Worm (Caenorhabditis elegans) whole organism, L4 larva: ENCODE results near the gene bath-38.
A peak's percentile ranks its signal among the peaks of the same experiment; 100 is the strongest.

ENCODE experiments used
- D1046.2 ChIP-seq: fragments of 200-800 bp; sonication (Bioruptor generic); IDR thresholded peaks from 2 replicates; pipeline ENCODE4 v1.3.6; 2022; ENCODE audit warnings: missing genetic modification characterization, missing compliant biosample characterization
- F10B5.3 ChIP-seq: sonication (generic microtip); optimal IDR thresholded peaks from 2 replicates; lab custom pipeline; 2016; ENCODE audit warnings: mild to moderate bottlenecking, missing genetic modification characterization, missing compliant biosample characterization
- F26F4.8 ChIP-seq: fragments of 200-800 bp; sonication (Bioruptor generic); conservative IDR thresholded peaks from 2 replicates; pipeline ENCODE4 v1.3.6; 2022; ENCODE audit warnings: missing genetic modification characterization, missing compliant biosample characterization
- F49E8.2 ChIP-seq: sonication (generic microtip); optimal IDR thresholded peaks from 2 replicates; lab custom pipeline; 2016; ENCODE audit warnings: missing compliant biosample characterization, mild to moderate bottlenecking, missing genetic modification characterization, borderline replicate concordance
- R02D3.7 ChIP-seq: fragments of 150-350 bp; sonication (generic microtip); optimal IDR thresholded peaks from 3 replicates; lab custom pipeline; 2014; ENCODE audit warnings: missing biosample characterization, missing genetic modification characterization
- T20F7.1 ChIP-seq: fragments of 200-800 bp; sonication (Bioruptor generic); optimal IDR thresholded peaks from 2 replicates; lab custom pipeline; 2018; ENCODE audit warnings: mild to moderate bottlenecking, missing genetic modification characterization, missing compliant biosample characterization
- T26A8.4 ChIP-seq: fragments of 200-800 bp; sonication (Bioruptor generic); IDR thresholded peaks from 2 replicates; pipeline ENCODE4 v1.3.6; 2022; ENCODE audit warnings: missing genetic modification characterization, missing compliant biosample characterization
- aha-1 ChIP-seq: fragments of 150-350 bp; peaks from one replicate; lab custom pipeline; 2014; ENCODE audit warnings: missing biosample characterization, missing genetic modification characterization
- aly-2 ChIP-seq: sonication (generic microtip); optimal IDR thresholded peaks from 2 replicates; lab custom pipeline; 2018; ENCODE audit warnings: missing biosample characterization, missing genetic modification characterization
- ama-1 ChIP-seq: fragments of 150-350 bp; optimal IDR thresholded peaks from 2 replicates; lab custom pipeline; 2014; ENCODE audit warnings: inconsistent platforms, mixed read lengths
- ceh-20 ChIP-seq: fragments of 200-800 bp; sonication (Bioruptor generic); IDR thresholded peaks from 2 replicates; pipeline ENCODE4 v1.3.6; 2022; ENCODE audit warnings: missing genetic modification reagents, missing genetic modification characterization, missing compliant biosample characterization
- ceh-62 ChIP-seq: sonication (generic microtip); optimal IDR thresholded peaks from 2 replicates; lab custom pipeline; 2017; ENCODE audit warnings: missing biosample characterization, missing genetic modification characterization
- ceh-82 ChIP-seq: sonication (generic microtip); optimal IDR thresholded peaks from 2 replicates; lab custom pipeline; 2017; ENCODE audit warnings: missing biosample characterization, missing genetic modification characterization
- cey-2 ChIP-seq: sonication (generic microtip); optimal IDR thresholded peaks from 3 replicates; lab custom pipeline; 2017; ENCODE audit warnings: missing genetic modification characterization, mild to moderate bottlenecking, missing compliant biosample characterization, antibody characterized with exemption, borderline replicate concordance; ENCODE audit not compliant: insufficient read depth
- ctbp-1 ChIP-seq: fragments of 200-800 bp; sonication (Bioruptor generic); IDR thresholded peaks from 2 replicates; pipeline ENCODE4 v1.3.6; 2022; ENCODE audit warnings: missing genetic modification reagents, missing genetic modification characterization, missing compliant biosample characterization
- daf-19 ChIP-seq: fragments of 200-800 bp; sonication (Bioruptor generic); conservative IDR thresholded peaks from 2 replicates; pipeline ENCODE4 v1.3.6; 2022; ENCODE audit warnings: missing genetic modification characterization, missing compliant biosample characterization
- dmd-6 ChIP-seq: fragments of 200-800 bp; sonication (Bioruptor generic); IDR thresholded peaks from 2 replicates; pipeline ENCODE4 v1.3.6; 2022; ENCODE audit warnings: missing genetic modification reagents, missing genetic modification characterization, missing compliant biosample characterization
- duxl-1 ChIP-seq: sonication (generic microtip); optimal IDR thresholded peaks from 2 replicates; lab custom pipeline; 2016; ENCODE audit warnings: mild to moderate bottlenecking, missing genetic modification characterization, moderate library complexity, missing compliant biosample characterization; ENCODE audit not compliant: poor library complexity
- dve-1 ChIP-seq: sonication (generic microtip); optimal IDR thresholded peaks from 2 replicates; lab custom pipeline; 2017; ENCODE audit warnings: antibody characterized with exemption, mild to moderate bottlenecking, missing genetic modification characterization, missing compliant biosample characterization; ENCODE audit not compliant: insufficient read depth
- egl-27 ChIP-seq: sonication (generic microtip); optimal IDR thresholded peaks from 3 replicates; lab custom pipeline; 2017; ENCODE audit warnings: missing biosample characterization, missing genetic modification reagents, missing genetic modification characterization
- egl-43 ChIP-seq: fragments of 200-800 bp; sonication (Bioruptor generic); IDR thresholded peaks from 2 replicates; pipeline ENCODE4 v1.3.6; 2022; ENCODE audit warnings: missing genetic modification reagents, missing genetic modification characterization, missing compliant biosample characterization
- fkh-10 ChIP-seq: fragments of 150-350 bp; optimal IDR thresholded peaks from 2 replicates; lab custom pipeline; 2014; ENCODE audit warnings: missing biosample characterization, missing genetic modification reagents, missing genetic modification characterization
- gei-8 ChIP-seq: fragments of 200-800 bp; sonication (Bioruptor generic); optimal IDR thresholded peaks from 2 replicates; lab custom pipeline; 2018; ENCODE audit warnings: mild to moderate bottlenecking, missing genetic modification characterization, missing compliant biosample characterization
- hlh-11 ChIP-seq: fragments of 200-800 bp; sonication (Bioruptor generic); optimal IDR thresholded peaks from 2 replicates; lab custom pipeline; 2018; ENCODE audit warnings: mild to moderate bottlenecking, missing genetic modification characterization, missing compliant biosample characterization
- jun-1 ChIP-seq: fragments of 150-350 bp; optimal IDR thresholded peaks from 2 replicates; lab custom pipeline; 2014; ENCODE audit warnings: missing biosample characterization, missing genetic modification reagents, missing genetic modification characterization
- lim-7 ChIP-seq: fragments of 200-800 bp; sonication (Bioruptor generic); IDR thresholded peaks from 2 replicates; pipeline ENCODE4 v1.3.6; 2022; ENCODE audit warnings: missing genetic modification characterization, missing compliant biosample characterization
- lin-1 ChIP-seq: fragments of 200-800 bp; sonication (Bioruptor generic); IDR thresholded peaks from 2 replicates; pipeline ENCODE4 v1.3.6; 2022; ENCODE audit warnings: missing genetic modification reagents, missing genetic modification characterization, missing compliant biosample characterization
- lin-13 ChIP-seq: fragments of 150-350 bp; optimal IDR thresholded peaks from 2 replicates; lab custom pipeline; 2014; ENCODE audit warnings: missing biosample characterization, missing genetic modification reagents, missing genetic modification characterization
- lin-29 ChIP-seq: fragments of 200-800 bp; sonication (Bioruptor generic); IDR thresholded peaks from 2 replicates; pipeline ENCODE4 v1.3.6; 2022; ENCODE audit warnings: missing genetic modification reagents, missing genetic modification characterization, missing compliant biosample characterization
- lin-38 ChIP-seq: fragments of 200-800 bp; sonication (Bioruptor generic); IDR thresholded peaks from 2 replicates; pipeline ENCODE4 v1.3.6; 2022; ENCODE audit warnings: missing genetic modification reagents, missing genetic modification characterization, missing compliant biosample characterization
- lsy-2 ChIP-seq, 2 experiments: fragments of 150-350 bp in 1 of 2; sonication (generic microtip) in 1 of 2; optimal IDR thresholded peaks; 2 replicates each; lab custom pipeline; 2014 to 2017; ENCODE audit warnings: missing biosample characterization in 2 of 2, missing genetic modification characterization in 2 of 2
- mdt-29 ChIP-seq: fragments of 200-800 bp; sonication (Bioruptor generic); IDR thresholded peaks from 2 replicates; pipeline ENCODE4 v1.3.6; 2022; ENCODE audit warnings: missing genetic modification reagents, missing genetic modification characterization, missing compliant biosample characterization
- nhr-102 ChIP-seq: sonication (generic microtip); optimal IDR thresholded peaks from 2 replicates; lab custom pipeline; 2016; ENCODE audit warnings: mild to moderate bottlenecking, missing genetic modification characterization, moderate library complexity, missing compliant biosample characterization
- nhr-237 ChIP-seq: sonication (generic microtip); optimal IDR thresholded peaks from 2 replicates; lab custom pipeline; 2017; ENCODE audit warnings: missing biosample characterization, missing genetic modification characterization
- nhr-25 ChIP-seq: sonication (generic microtip); optimal IDR thresholded peaks from 2 replicates; lab custom pipeline; 2017; ENCODE audit warnings: missing genetic modification characterization, mild to moderate bottlenecking, missing compliant biosample characterization, antibody characterized with exemption, moderate library complexity, borderline replicate concordance; ENCODE audit not compliant: insufficient read depth
- nhr-41 ChIP-seq: fragments of 200-800 bp; sonication (Bioruptor generic); IDR thresholded peaks from 2 replicates; pipeline ENCODE4 v1.3.6; 2022; ENCODE audit warnings: missing genetic modification reagents, missing genetic modification characterization, missing compliant biosample characterization
- nhr-48 ChIP-seq: sonication (generic microtip); optimal IDR thresholded peaks from 2 replicates; lab custom pipeline; 2016; ENCODE audit warnings: mild to moderate bottlenecking, missing genetic modification characterization, missing compliant biosample characterization
- nhr-6 ChIP-seq: fragments of 150-350 bp; optimal IDR thresholded peaks from 2 replicates; lab custom pipeline; 2014; ENCODE audit warnings: missing biosample characterization, missing genetic modification characterization
- nhr-76 ChIP-seq: fragments of 150-350 bp; optimal IDR thresholded peaks from 2 replicates; lab custom pipeline; 2014; ENCODE audit warnings: missing biosample characterization, missing genetic modification characterization
- pha-4 ChIP-seq, 2 experiments: fragments of 150-350 bp in 1 of 2; fragments of 200-800 bp in 1 of 2; sonication (Bioruptor generic) in 1 of 2; IDR thresholded peaks in 1 of 2; optimal IDR thresholded peaks in 1 of 2; 2 replicates each; pipeline versions ENCODE4 v1.3.6 to Lab custom; 2014 to 2022; ENCODE audit warnings: missing genetic modification characterization in 2 of 2, missing genetic modification reagents in 2 of 2, missing biosample characterization in 1 of 2, missing compliant biosample characterization in 1 of 2
- pqm-1 ChIP-seq: sonication (generic microtip); optimal IDR thresholded peaks from 2 replicates; lab custom pipeline; 2017; ENCODE audit warnings: missing biosample characterization, missing genetic modification characterization
- saeg-2 ChIP-seq: fragments of 200-800 bp; sonication (Bioruptor generic); IDR thresholded peaks from 2 replicates; pipeline ENCODE4 v1.3.6; 2022; ENCODE audit warnings: missing genetic modification reagents, missing genetic modification characterization, missing compliant biosample characterization
- set-16 ChIP-seq: fragments of 200-800 bp; sonication (Bioruptor generic); IDR thresholded peaks from 2 replicates; pipeline ENCODE4 v1.3.6; 2022; ENCODE audit warnings: missing genetic modification reagents, missing genetic modification characterization, missing compliant biosample characterization
- skn-1 ChIP-seq: fragments of 150-350 bp; optimal IDR thresholded peaks from 2 replicates; lab custom pipeline; 2014; ENCODE audit warnings: missing biosample characterization, missing genetic modification characterization
- snpc-1.2 ChIP-seq: fragments of 200-800 bp; sonication (Bioruptor generic); IDR thresholded peaks from 2 replicates; pipeline ENCODE4 v1.3.6; 2022; ENCODE audit warnings: missing genetic modification reagents, missing genetic modification characterization, missing compliant biosample characterization
- spr-1 ChIP-seq: sonication (generic microtip); optimal IDR thresholded peaks from 2 replicates; lab custom pipeline; 2016; ENCODE audit warnings: mild to moderate bottlenecking, missing genetic modification characterization, missing compliant biosample characterization
- spr-3 ChIP-seq: fragments of 200-800 bp; sonication (Bioruptor generic); optimal IDR thresholded peaks from 2 replicates; lab custom pipeline; 2018; ENCODE audit warnings: mild to moderate bottlenecking, missing genetic modification characterization, missing compliant biosample characterization
- tag-97 ChIP-seq: fragments of 200-800 bp; sonication (Bioruptor generic); IDR thresholded peaks from 2 replicates; pipeline ENCODE4 v1.3.6; 2022; ENCODE audit warnings: missing genetic modification characterization, missing compliant biosample characterization
- zfp-2 ChIP-seq: sonication (generic microtip); optimal IDR thresholded peaks from 2 replicates; lab custom pipeline; 2016; ENCODE audit warnings: mild to moderate bottlenecking, missing genetic modification characterization, missing compliant biosample characterization
- zip-2 ChIP-seq: fragments of 150-350 bp; optimal IDR thresholded peaks from 2 replicates; lab custom pipeline; 2014; ENCODE audit warnings: missing biosample characterization, missing genetic modification characterization
- ztf-11 ChIP-seq: fragments of 150-350 bp; optimal IDR thresholded peaks from 2 replicates; lab custom pipeline; 2014; ENCODE audit warnings: missing biosample characterization, missing genetic modification characterization

Gene bath-38

DNA sequence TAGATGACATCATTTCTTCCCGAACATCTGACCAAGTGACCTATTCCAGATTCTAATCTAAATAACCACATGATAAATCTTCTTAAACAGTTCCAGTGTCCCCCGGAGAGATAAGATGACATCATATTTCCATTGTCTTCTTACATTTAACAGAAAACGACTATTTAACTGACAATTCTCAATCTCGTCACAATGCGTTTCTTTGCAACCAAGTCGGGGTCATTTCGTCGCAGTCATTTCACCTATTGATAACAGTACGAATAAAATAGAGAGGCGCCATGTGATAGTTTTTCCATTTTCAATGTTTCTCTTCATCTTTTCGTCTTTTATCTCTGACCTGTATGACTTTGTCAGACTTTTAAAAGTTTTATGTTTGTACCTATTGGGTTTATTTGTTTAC is 16.0 kb downstream of the bath-38 start (continued):
- TF ChIP-seq mdt-29 (GFP tag; lab: Robert Waterston, UW), result 0 out of 2 replicates have a peak, but pooled peaks have one; percentile 10
- TF ChIP-seq skn-1 (tag; lab: Kevin White, UChicago), result no peak
- TF ChIP-seq nhr-41 (GFP tag; lab: Robert Waterston, UW), result peak; percentile 38; the same call in 1 of the 2 replicates
- TF ChIP-seq nhr-6 (tag; lab: Kevin White, UChicago), result no peak
- TF ChIP-seq nhr-102 (tag; lab: Kevin White, UChicago), result peak; percentile 16
- peak; percentile 80 for TF ChIP-seq dve-1
- TF ChIP-seq dmd-6 (GFP tag; lab: Robert Waterston, UW), result peak; percentile 62
- peak; percentile 62 for TF ChIP-seq nhr-48
- no peak for TF ChIP-seq snpc-1.2 (GFP tag; lab: Robert Waterston, UW)
- TF ChIP-seq set-16 (GFP tag; lab: Robert Waterston, UW), result no peak
- no peak for TF ChIP-seq lin-13 (GFP tag; lab: Kevin White, UChicago)
- TF ChIP-seq ama-1 (lab: Kevin White, UChicago), result no peak
- no peak for TF ChIP-seq gei-8
- peak; percentile 81 for TF ChIP-seq hlh-11
- no peak for TF ChIP-seq lin-1 (GFP tag; lab: Robert Waterston, UW)
- no peak for TF ChIP-seq F26F4.8 (GFP tag; lab: Robert Waterston, UW)
- no peak for TF ChIP-seq zfp-2 (tag; lab: Kevin White, UChicago)
- no peak for TF ChIP-seq lin-29 (GFP tag; lab: Robert Waterston, UW)
- peak; percentile 75 for TF ChIP-seq nhr-25 (tag; lab: Kevin White, UChicago)
- no peak for TF ChIP-seq egl-43 (GFP tag; lab: Robert Waterston, UW)
- no peak for TF ChIP-seq ceh-62 (tag; lab: Kevin White, UChicago)
- no peak for TF ChIP-seq T26A8.4 (GFP tag; lab: Robert Waterston, UW)
- no peak for TF ChIP-seq spr-1
- no peak for TF ChIP-seq ztf-11
- no peak for TF ChIP-seq saeg-2
- no peak for TF ChIP-seq cey-2 (tag; lab: Kevin White, UChicago)
- no peak for TF ChIP-seq fkh-10 (GFP tag; lab: Kevin White, UChicago)
- TF ChIP-seq ceh-82, result no peak
- TF ChIP-seq egl-27 (tag; lab: Kevin White, UChicago), result no peak
- no peak for TF ChIP-seq duxl-1
- TF ChIP-seq D1046.2, result no peak
- no peak for TF ChIP-seq lim-7
- TF ChIP-seq ctbp-1 (GFP tag; lab: Robert Waterston, UW), result no peak
- no peak for TF ChIP-seq F49E8.2
- TF ChIP-seq pqm-1 (tag; lab: Kevin White, UChicago), result no peak
- TF ChIP-seq daf-19, result no peak
- TF ChIP-seq zip-2 (tag; lab: Kevin White, UChicago), result no peak
- peak; percentile 15 for TF ChIP-seq T20F7.1 (GFP tag; lab: Kevin White, UChicago)
- TF ChIP-seq pha-4 (GFP tag; IDR thresholded peaks at IDR 0.05; lab: Robert Waterston, UW), result no peak
- no peak for TF ChIP-seq pha-4 (tag; optimal IDR thresholded peaks at IDR 0.05; lab: Kevin White, UChicago)
- no peak for TF ChIP-seq nhr-76 (tag; lab: Kevin White, UChicago)
- no peak for TF ChIP-seq F10B5.3
- TF ChIP-seq aha-1, result no peak
- TF ChIP-seq ceh-20 (GFP tag; lab: Robert Waterston, UW), result no peak
- no peak for TF ChIP-seq spr-3
- no peak for TF ChIP-seq lin-38 (GFP tag; lab: Robert Waterston, UW)
- TF ChIP-seq aly-2, result no peak
- no peak for TF ChIP-seq tag-97
- no peak for TF ChIP-seq jun-1 (tag; lab: Kevin White, UChicago)
- no peak for TF ChIP-seq nhr-237 (tag; lab: Kevin White, UChicago)
- TF ChIP-seq lsy-2 (tag; optimal IDR thresholded peaks at IDR 0.05; lab: Kevin White, UChicago), result peak in 1 of 2 experiments; percentile 58
- no peak for TF ChIP-seq R02D3.7 (tag; lab: Kevin White, UChicago)
